Fruit fly (Drosophila melanogaster) whole organism, prepupa: Measurements from ENCODE around the gene Rab9Fa.

Experiments used
- CG6792 ChIP-seq: fragments of 200-800 bp; sonication (Bioruptor generic); optimal IDR thresholded peaks from 3 replicates; lab custom pipeline; 2016; ENCODE audit warnings: missing biosample characterization, missing genetic modification characterization
- CG8119 ChIP-seq: fragments of 200-800 bp; sonication (Bioruptor generic); IDR thresholded peaks from 3 replicates; pipeline ENCODE4 v1.3.6; 2022; ENCODE audit warnings: missing biosample characterization, missing genetic modification characterization
- Sox102F ChIP-seq: fragments of 200-800 bp; sonication (Bioruptor generic); optimal IDR thresholded peaks from 2 replicates; lab custom pipeline; 2016; ENCODE audit warnings: missing biosample characterization, mild to moderate bottlenecking, missing genetic modification characterization
- Sox14 ChIP-seq: fragments of 200-800 bp; sonication (Bioruptor generic); optimal IDR thresholded peaks from 3 replicates; lab custom pipeline; 2016; ENCODE audit warnings: missing biosample characterization, missing genetic modification characterization

DNA sequence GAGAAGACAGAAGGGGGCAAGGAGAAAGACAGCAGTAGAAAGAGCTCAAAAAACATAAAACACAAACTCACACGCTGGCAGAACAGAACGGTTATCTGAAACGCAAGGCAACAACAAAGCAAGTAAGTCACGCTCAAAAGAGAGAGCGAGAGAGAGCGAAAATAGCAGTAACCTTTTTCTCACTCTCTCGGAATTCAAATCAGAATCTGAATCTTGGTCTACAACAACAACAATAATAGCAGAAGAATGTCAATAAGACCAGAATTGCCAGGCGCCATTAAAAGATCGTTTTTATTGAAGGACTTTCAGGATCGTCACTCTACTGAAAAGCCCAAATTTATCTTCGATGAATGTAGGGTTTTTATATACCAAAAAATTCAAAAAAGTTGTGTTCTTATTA lies 19.6 kb downstream of the Rab9Fa start:
- TF ChIP-seq Sox102F (GFP tag; lab: Kevin White, UChicago) (no peak), CG6792 (GFP tag; lab: Kevin White, UChicago) (no peak), CG8119 (no peak), Sox14 (GFP tag; lab: Kevin White, UChicago) (no peak)
